Worm (Caenorhabditis elegans) whole organism, early embryonic: ENCODE data around the gene Y38F1A.2.

Experiments used
- B0310.2 ChIP-seq: sonication (generic microtip); optimal IDR thresholded peaks from 2 replicates; lab custom pipeline; 2016; ENCODE audit warnings: mild to moderate bottlenecking, missing genetic modification characterization, missing compliant biosample characterization
- F13C5.2 ChIP-seq: sonication (generic microtip); optimal IDR thresholded peaks from 2 replicates; lab custom pipeline; 2017; ENCODE audit warnings: mild to moderate bottlenecking, missing genetic modification characterization, inconsistent platforms, missing compliant biosample characterization
- aly-1 ChIP-seq: sonication (generic microtip); optimal IDR thresholded peaks from 2 replicates; lab custom pipeline; 2016; ENCODE audit warnings: missing genetic modification characterization, missing compliant biosample characterization
- ama-1 ChIP-seq: fragments of 150-350 bp; optimal IDR thresholded peaks from 2 replicates; lab custom pipeline; 2014
- ceh-13 ChIP-seq: fragments of 200-800 bp; sonication (Bioruptor generic); optimal IDR thresholded peaks from 2 replicates; lab custom pipeline; 2018; ENCODE audit warnings: mild to moderate bottlenecking, missing genetic modification characterization, missing compliant biosample characterization
- ceh-36 ChIP-seq: sonication (generic microtip); optimal IDR thresholded peaks from 2 replicates; lab custom pipeline; 2016; ENCODE audit warnings: missing genetic modification characterization, inconsistent platforms, missing compliant biosample characterization
- ets-7 ChIP-seq: sonication (generic microtip); optimal IDR thresholded peaks from 2 replicates; lab custom pipeline; 2016; ENCODE audit warnings: missing genotype, missing genetic modification characterization, missing compliant biosample characterization
- flt-1 ChIP-seq: fragments of 200-800 bp; sonication (Bioruptor generic); IDR thresholded peaks from 2 replicates; pipeline ENCODE4 v1.3.6; 2022; ENCODE audit warnings: missing genetic modification characterization, missing compliant biosample characterization
- hmbx-1 ChIP-seq: sonication (generic microtip); optimal IDR thresholded peaks from 2 replicates; lab custom pipeline; 2016; ENCODE audit warnings: mild to moderate bottlenecking, missing genetic modification characterization, missing compliant biosample characterization
- hmg-4 ChIP-seq: fragments of 200-800 bp; sonication (Bioruptor generic); optimal IDR thresholded peaks from 2 replicates; lab custom pipeline; 2018; ENCODE audit warnings: mild to moderate bottlenecking, missing genetic modification characterization, missing compliant biosample characterization
- hnd-1 ChIP-seq: sonication (generic microtip); optimal IDR thresholded peaks from 2 replicates; lab custom pipeline; 2016; ENCODE audit warnings: missing genetic modification characterization, missing compliant biosample characterization
- pes-1 ChIP-seq: fragments of 200-800 bp; sonication (Bioruptor generic); IDR thresholded peaks from 2 replicates; pipeline ENCODE4 v1.3.6; 2022; ENCODE audit warnings: missing genetic modification reagents, missing genetic modification characterization, missing compliant biosample characterization
- scrt-1 ChIP-seq: fragments of 200-800 bp; sonication (Bioruptor generic); IDR thresholded peaks from 2 replicates; pipeline ENCODE4 v1.3.6; 2022; ENCODE audit warnings: missing genetic modification characterization, missing compliant biosample characterization
- sea-1 ChIP-seq: fragments of 200-800 bp; sonication (Bioruptor generic); conservative IDR thresholded peaks from 2 replicates; pipeline ENCODE4 v1.3.6; 2022; ENCODE audit warnings: missing genetic modification characterization, missing compliant biosample characterization
- tbx-11 ChIP-seq: fragments of 200-800 bp; sonication (Bioruptor generic); IDR thresholded peaks from 2 replicates; pipeline ENCODE4 v1.3.6; 2022; ENCODE audit warnings: missing genetic modification characterization, missing compliant biosample characterization
- tbx-37 ChIP-seq: fragments of 200-800 bp; sonication (Bioruptor generic); conservative IDR thresholded peaks from 2 replicates; pipeline ENCODE4 v1.3.6; 2022; ENCODE audit warnings: missing genetic modification reagents, missing genetic modification characterization, missing compliant biosample characterization
- tra-4 ChIP-seq: sonication (generic microtip); optimal IDR thresholded peaks from 2 replicates; lab custom pipeline; 2017; ENCODE audit warnings: missing genetic modification characterization, missing compliant biosample characterization

Y38F1A.2 gene

DNA sequence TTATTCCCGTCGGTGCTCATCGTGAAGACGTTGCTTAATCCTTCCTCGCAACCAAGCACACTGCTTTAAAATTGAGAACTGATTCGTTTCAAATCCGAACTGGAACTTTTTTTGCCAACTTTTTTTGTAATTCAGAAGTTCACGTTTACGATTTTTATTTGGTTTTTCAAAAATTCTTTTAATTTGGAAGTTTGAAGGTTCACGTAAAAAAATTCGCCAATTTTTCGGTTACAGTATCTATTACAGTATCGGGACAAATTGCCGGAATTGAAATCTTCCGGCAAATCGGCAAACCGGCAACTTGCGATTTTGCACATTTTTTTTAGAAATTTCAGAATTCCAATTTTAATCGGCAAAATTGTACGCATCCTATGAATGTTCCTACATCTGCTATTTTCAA lies 26.5 kb upstream of the Y38F1A.2 start, which contains the start of gene F58G1.3:
TSS of gene F58G1.3 (minus strand) at position 101 of the 400 bp plus-strand sequence.
- TF ChIP-seq aly-1 (no peak), B0310.2 (tag; lab: Kevin White, UChicago) (no peak), ceh-36 (no peak), ets-7 (tag; lab: Kevin White, UChicago) (no peak), hmbx-1 (no peak), pes-1 (GFP tag; lab: Robert Waterston, UW) (no peak), flt-1 (GFP tag; lab: Robert Waterston, UW) (no peak), hmg-4 (no peak), ama-1 (no peak), sea-1 (GFP tag; lab: Robert Waterston, UW) (no peak), hnd-1 (tag; lab: Kevin White, UChicago) (no peak), tra-4 (no peak), ceh-13 (GFP tag; lab: Kevin White, UChicago) (no peak), F13C5.2 (tag; lab: Kevin White, UChicago) (no peak), tbx-11 (no peak), tbx-37 (GFP tag; lab: Robert Waterston, UW) (no peak), scrt-1 (GFP tag; lab: Robert Waterston, UW) (no peak)

DNA sequence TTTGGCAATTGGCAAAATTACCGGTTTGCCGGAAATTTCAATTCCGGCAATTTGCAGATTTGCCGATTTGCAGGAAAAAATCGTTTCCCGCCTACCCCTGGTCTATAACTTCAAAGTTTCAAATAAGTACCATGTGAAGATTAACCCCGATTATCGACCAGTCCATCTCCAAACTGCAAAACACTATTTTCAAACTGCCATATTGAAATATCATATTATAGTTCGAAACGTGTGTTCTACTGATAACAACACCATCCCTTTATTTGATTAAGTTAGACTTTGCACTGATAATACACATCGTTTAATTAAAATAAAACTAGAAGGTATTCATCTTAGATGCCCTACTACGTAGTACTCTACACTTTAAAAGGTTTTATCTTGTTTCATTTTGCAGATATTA lies 24.6 kb upstream of the Y38F1A.2 start:
- TF ChIP-seq tbx-37 (GFP tag; lab: Robert Waterston, UW) = no peak
- TF ChIP-seq flt-1 (GFP tag; lab: Robert Waterston, UW) = no peak

DNA sequence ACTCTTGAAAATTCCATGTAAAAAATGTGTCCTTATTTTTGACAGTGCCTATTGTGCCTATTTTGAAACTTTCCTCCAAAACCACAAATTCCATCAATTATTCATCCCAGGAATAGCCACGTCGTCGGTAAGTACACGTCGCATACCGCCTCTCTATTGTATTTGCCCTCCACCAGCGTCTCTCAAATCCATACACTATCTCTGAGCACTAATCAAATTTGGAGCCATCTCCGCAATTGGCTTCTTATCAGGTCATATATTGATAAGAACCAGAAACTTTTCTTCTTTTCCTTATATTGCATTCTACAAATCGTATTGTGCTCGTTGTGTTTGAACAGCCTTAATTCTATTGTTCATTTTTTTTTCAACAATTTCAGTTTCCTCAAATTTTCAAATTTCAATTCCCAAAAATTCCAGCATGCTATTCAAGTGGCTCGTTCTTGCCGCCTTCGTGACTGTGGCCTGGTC lies 23.3 kb upstream of the Y38F1A.2 start, which contains the start of gene dct-18:
TSS of gene dct-18 (plus strand) at position 418 of the 468 bp plus-strand sequence.
- no peak for TF ChIP-seq scrt-1 (GFP tag; lab: Robert Waterston, UW)
- TF ChIP-seq aly-1 = no peak
- no peak for TF ChIP-seq pes-1 (GFP tag; lab: Robert Waterston, UW)
- no peak for TF ChIP-seq B0310.2 (tag; lab: Kevin White, UChicago)
- TF ChIP-seq tra-4 = no peak
- TF ChIP-seq hmg-4 = no peak
- TF ChIP-seq ceh-36 = no peak
- no peak for TF ChIP-seq flt-1 (GFP tag; lab: Robert Waterston, UW)
- no peak for TF ChIP-seq ama-1

DNA sequence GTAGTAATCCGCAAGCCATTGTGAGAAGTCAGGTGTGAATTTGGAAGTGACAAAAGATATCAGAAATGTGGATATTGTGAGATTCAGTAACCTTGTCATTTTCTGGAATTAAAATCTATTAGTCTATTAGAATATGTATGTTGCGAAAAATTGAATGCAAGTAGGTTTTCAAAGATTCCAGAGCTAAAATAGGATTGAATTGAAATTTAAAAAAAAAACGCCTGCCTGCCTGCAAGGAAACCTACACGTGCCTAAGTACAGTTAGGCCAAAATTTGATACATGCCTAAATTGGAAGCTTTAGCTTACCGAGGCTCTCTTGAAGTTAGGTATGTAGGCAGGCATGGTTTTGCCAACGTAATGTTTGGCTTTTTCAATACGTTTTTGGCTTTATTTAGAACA lies 19.5 kb upstream of the Y38F1A.2 start, which contains the start of gene lips-9:
TSS of gene lips-9 (minus strand) at position 101 of the 400 bp plus-strand sequence.
- no peak for TF ChIP-seq B0310.2 (tag; lab: Kevin White, UChicago)
- no peak for TF ChIP-seq flt-1 (GFP tag; lab: Robert Waterston, UW)
- no peak for TF ChIP-seq ceh-36
- no peak for TF ChIP-seq hmbx-1
- TF ChIP-seq tra-4 = no peak
- TF ChIP-seq ceh-13 (GFP tag; lab: Kevin White, UChicago) = no peak
- no peak for TF ChIP-seq ama-1
- no peak for TF ChIP-seq sea-1 (GFP tag; lab: Robert Waterston, UW)
- no peak for TF ChIP-seq tbx-11
- no peak for TF ChIP-seq hnd-1 (tag; lab: Kevin White, UChicago)
- no peak for TF ChIP-seq scrt-1 (GFP tag; lab: Robert Waterston, UW)
- no peak for TF ChIP-seq F13C5.2 (tag; lab: Kevin White, UChicago)

DNA sequence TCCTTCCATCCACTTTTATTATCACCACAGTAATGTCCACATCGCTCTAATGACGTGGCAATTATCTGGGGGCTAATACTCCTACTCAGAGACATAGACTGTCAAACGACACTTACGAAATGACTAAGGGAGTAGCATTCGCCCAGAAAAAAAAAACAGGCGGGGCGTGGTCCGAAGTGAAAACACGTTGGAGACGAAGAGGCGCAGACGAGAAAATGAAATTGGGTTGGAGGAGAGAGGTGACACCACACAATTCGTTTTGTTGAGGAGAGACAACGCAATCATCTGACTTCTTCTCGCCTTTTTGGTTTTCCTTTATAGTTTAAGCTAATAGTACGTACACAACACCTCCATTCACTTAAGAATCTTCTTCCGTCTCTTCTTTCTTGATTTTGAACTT lies 15.6 kb upstream of the Y38F1A.2 start:
- no peak for TF ChIP-seq hmg-4
- no peak for TF ChIP-seq aly-1
- TF ChIP-seq scrt-1 (GFP tag; lab: Robert Waterston, UW) = no peak
- TF ChIP-seq ets-7 (tag; lab: Kevin White, UChicago) = no peak
- no peak for TF ChIP-seq hmbx-1
- no peak for TF ChIP-seq hnd-1 (tag; lab: Kevin White, UChicago)

DNA sequence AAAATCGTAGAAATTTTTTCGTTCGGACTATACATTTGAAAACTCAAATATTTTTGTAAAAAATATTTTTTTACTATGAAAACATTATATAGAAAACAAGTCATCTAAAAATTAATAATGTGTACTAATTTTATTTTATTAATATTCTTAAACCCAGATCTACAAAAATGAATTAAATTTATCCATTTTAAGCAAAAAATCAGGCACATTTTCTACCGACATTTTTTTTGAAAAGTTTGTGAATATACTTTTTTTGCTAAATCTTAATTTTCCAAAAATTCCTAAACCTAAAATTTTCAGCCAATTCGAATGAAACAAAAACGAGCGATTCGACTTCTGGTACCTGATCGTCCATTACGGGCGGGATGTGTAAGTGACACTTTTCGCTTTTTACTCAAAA lies 15.0 kb upstream of the Y38F1A.2 start, which contains the start of gene arrd-10:
TSS of gene arrd-10 (plus strand) at position 301 of the 400 bp plus-strand sequence.
- no peak for TF ChIP-seq scrt-1 (GFP tag; lab: Robert Waterston, UW)
- no peak for TF ChIP-seq hmg-4
- no peak for TF ChIP-seq ets-7 (tag; lab: Kevin White, UChicago)
- TF ChIP-seq aly-1 = no peak
- no peak for TF ChIP-seq ceh-36
- TF ChIP-seq pes-1 (GFP tag; lab: Robert Waterston, UW) = no peak
- TF ChIP-seq flt-1 (GFP tag; lab: Robert Waterston, UW) = no peak
- no peak for TF ChIP-seq B0310.2 (tag; lab: Kevin White, UChicago)
- TF ChIP-seq ama-1 = no peak
- TF ChIP-seq ceh-13 (GFP tag; lab: Kevin White, UChicago) = no peak
- no peak for TF ChIP-seq tra-4
- no peak for TF ChIP-seq hmbx-1
- TF ChIP-seq tbx-37 (GFP tag; lab: Robert Waterston, UW) = no peak
- TF ChIP-seq F13C5.2 (tag; lab: Kevin White, UChicago) = no peak

DNA sequence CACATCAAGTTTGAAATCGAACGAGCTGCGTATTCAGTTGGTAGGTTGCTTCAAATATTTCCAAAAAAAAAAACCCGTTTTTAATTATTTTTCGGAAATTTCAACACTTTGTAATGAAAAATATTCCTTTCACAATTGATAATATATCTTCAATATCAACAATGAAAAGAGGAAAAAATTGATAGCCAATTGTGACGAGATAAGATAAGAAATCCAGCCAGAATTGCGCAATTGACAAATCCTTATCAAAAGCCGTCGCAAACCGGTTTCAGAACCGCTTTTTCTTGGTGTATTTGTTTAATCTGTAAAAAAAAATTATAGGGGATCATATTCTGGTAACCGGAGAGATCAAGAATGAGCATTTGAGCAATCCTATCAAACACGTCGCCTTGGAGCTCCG lies 12.3 kb upstream of the Y38F1A.2 start:
- TF ChIP-seq B0310.2 (tag; lab: Kevin White, UChicago) = no peak
- no peak for TF ChIP-seq hmbx-1
- no peak for TF ChIP-seq tbx-37 (GFP tag; lab: Robert Waterston, UW)

DNA sequence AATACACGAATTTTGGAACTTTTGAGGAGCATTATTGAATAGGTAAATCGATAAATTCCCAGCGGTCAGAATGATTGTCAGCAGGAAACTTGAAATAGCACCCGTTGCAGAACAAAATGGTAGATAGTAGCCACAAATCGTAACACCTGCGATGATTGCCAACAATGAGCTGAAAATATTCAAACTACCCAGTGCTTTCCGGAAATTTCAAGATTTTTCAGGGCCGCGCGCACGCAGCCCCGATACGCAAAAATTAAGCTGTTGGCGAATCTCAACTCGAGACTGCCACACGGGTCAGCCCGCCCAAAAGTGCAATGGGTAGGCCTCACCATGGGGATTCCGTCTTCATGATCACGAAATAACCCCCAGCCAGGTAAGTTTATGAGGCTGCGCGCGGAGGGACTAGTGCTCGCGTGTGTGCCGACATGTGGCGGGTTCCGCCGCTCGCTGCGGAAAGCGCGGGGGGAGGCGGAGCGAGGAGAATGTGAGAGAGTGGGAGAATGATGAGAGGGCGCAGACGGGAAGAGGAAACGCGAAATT lies 10.1 kb upstream of the Y38F1A.2 start:
- peak; percentile 85 for TF ChIP-seq hmg-4
- peak; percentile 36; the same call in 1 of the 2 replicates for TF ChIP-seq scrt-1 (GFP tag; lab: Robert Waterston, UW)
- TF ChIP-seq pes-1 (GFP tag; lab: Robert Waterston, UW) = peak; percentile 80; the same call in 1 of the 2 replicates
- TF ChIP-seq tbx-11 = peak; percentile 58
- TF ChIP-seq ets-7 (tag; lab: Kevin White, UChicago) = peak; percentile 48
- TF ChIP-seq hmbx-1 = peak; percentile 66
- peak; percentile 21 for TF ChIP-seq ceh-13 (GFP tag; lab: Kevin White, UChicago)
- TF ChIP-seq B0310.2 (tag; lab: Kevin White, UChicago) = peak; percentile 86
- peak; percentile 97 for TF ChIP-seq ama-1
- peak; percentile 82 for TF ChIP-seq F13C5.2 (tag; lab: Kevin White, UChicago)
- peak; percentile 88 for TF ChIP-seq tra-4
- peak; percentile 47; the same call in 1 of the 2 replicates for TF ChIP-seq flt-1 (GFP tag; lab: Robert Waterston, UW)
- peak; percentile 56 for TF ChIP-seq aly-1
- 0 out of 2 replicates have a peak, but pooled peaks have one; percentile 68 for TF ChIP-seq sea-1 (GFP tag; lab: Robert Waterston, UW)
- TF ChIP-seq ceh-36 = peak; percentile 69
- peak; percentile 30; the same call in 1 of the 2 replicates for TF ChIP-seq tbx-37 (GFP tag; lab: Robert Waterston, UW)
- TF ChIP-seq hnd-1 (tag; lab: Kevin White, UChicago) = no peak
